Worm (Caenorhabditis elegans) whole organism, L2 larva: ENCODE results near the gene C17B7.9.

Experiments used
- C34F6.9 ChIP-seq: fragments of 150-350 bp; optimal IDR thresholded peaks from 2 replicates; lab custom pipeline; 2014; ENCODE audit warnings: missing biosample characterization, missing genetic modification characterization
- lin-39 ChIP-seq: fragments of 150-350 bp; optimal IDR thresholded peaks from 2 replicates; lab custom pipeline; 2014; ENCODE audit warnings: missing biosample characterization, missing genetic modification reagents, missing genetic modification characterization
- mdl-1 ChIP-seq, 2 experiments: fragments of 150-350 bp in 1 of 2; sonication (generic microtip) in 1 of 2; optimal IDR thresholded peaks; 2 replicates each; lab custom pipeline; 2017; ENCODE audit warnings: missing biosample characterization in 2 of 2, missing genetic modification characterization in 2 of 2
- zag-1 ChIP-seq: fragments of 150-350 bp; optimal IDR thresholded peaks from 2 replicates; lab custom pipeline; 2014; ENCODE audit warnings: missing biosample characterization, missing genetic modification characterization

- TF ChIP-seq mdl-1 (tag; optimal IDR thresholded peaks at IDR 0.05; lab: Kevin White, UChicago) (no peak), C34F6.9 (tag; lab: Kevin White, UChicago) (no peak), lin-39 (tag; lab: Kevin White, UChicago) (no peak), zag-1 (tag; lab: Kevin White, UChicago) (no peak)
These were observed 26.3 kb upstream of the C17B7.9 start, which contains the start of gene C04E12.5 for ce11 chrV:3358267-3358666.
